Fruit fly (Drosophila melanogaster) Kc167 (cell line): Measurements from ENCODE around the gene CG44271.

Experiments used
- Myc ChIP-seq: fragments of >200 bp; optimal IDR thresholded peaks from 2 replicates; lab custom pipeline; 2017; ENCODE audit warnings: missing external identifiers
- insv ChIP-seq: fragments of >200 bp; optimal IDR thresholded peaks from 3 replicates; lab custom pipeline; 2018; ENCODE audit warnings: missing external identifiers
- psq ChIP-seq: fragments of >200 bp; optimal IDR thresholded peaks from 2 replicates; lab custom pipeline; 2017; ENCODE audit warnings: missing external identifiers

DNA sequence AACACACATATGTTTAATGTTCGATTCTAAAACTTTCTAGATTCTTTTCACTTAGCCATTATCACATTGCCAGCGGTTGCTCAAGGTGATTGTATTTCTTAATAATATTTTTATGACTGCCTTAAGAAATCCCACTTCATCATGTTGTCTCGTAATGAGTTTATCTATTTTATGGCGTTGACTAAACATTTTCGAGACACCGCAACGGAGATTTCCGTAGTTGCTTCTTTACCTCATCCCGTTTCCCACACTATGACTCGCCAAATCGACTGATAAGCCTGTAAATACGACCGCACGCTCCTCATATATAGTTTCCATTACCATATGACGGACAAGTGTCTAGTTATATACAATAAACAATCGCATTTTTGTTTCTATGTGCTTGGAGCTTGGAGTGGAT is 37.9 kb upstream of the CG44271 start:
- TF ChIP-seq psq (no peak), Myc (lab: Kevin White, UChicago) (no peak), insv (lab: Kevin White, UChicago) (no peak)
